Worm (Caenorhabditis elegans): ENCODE measurements around the gene ima-1.

The ima-1 gene

ce11 chrV:11239187-11239725 is at the start of gene ima-1, which contains the start of gene dvc-1:
Gene ima-1 (plus strand): TSS chrV:11239675.
Gene dvc-1 (minus strand): TSS chrV:11239331.
- no peak for TF ChIP-seq lin-15B (tag; optimal IDR thresholded peaks at IDR 0.05)
- no peak for TF ChIP-seq efl-3 (GFP tag; optimal IDR thresholded peaks at IDR 0.05)
- no peak for TF ChIP-seq aha-1 (tag; optimal IDR thresholded peaks at IDR 0.05)
- no peak for TF ChIP-seq ceh-8 (GFP tag; optimal IDR thresholded peaks at IDR 0.05)
- peak; percentile 53; the same call in 1 of the 2 replicates for TF ChIP-seq ceh-88 (GFP tag; IDR thresholded peaks at IDR 0.05)
- peak; percentile 71 for TF ChIP-seq swsn-7 (tag; optimal IDR thresholded peaks at IDR 0.05)
- peak; percentile 25 for TF ChIP-seq hpl-2 (GFP tag; optimal IDR thresholded peaks at IDR 0.05)
- TF ChIP-seq hlh-4 (tag; optimal IDR thresholded peaks at IDR 0.05), result no peak
- no peak for TF ChIP-seq ama-1 (optimal IDR thresholded peaks at IDR 0.05)
- no peak for TF ChIP-seq unc-62 (GFP tag; optimal IDR thresholded peaks at IDR 0.05)
- TF ChIP-seq dpl-1 (GFP tag; optimal IDR thresholded peaks at IDR 0.05), result peak; percentile 36 to 68 (median 62)
- TF ChIP-seq vab-15 (tag; optimal IDR thresholded peaks at IDR 0.05), result no peak
- TF ChIP-seq tlp-1 (tag; optimal IDR thresholded peaks at IDR 0.05), result no peak
- TF ChIP-seq grh-1 (GFP tag; IDR thresholded peaks at IDR 0.05), result peak; percentile 51; the same call in 1 of the 2 replicates
- peak; percentile 60 to 65 for TF ChIP-seq lin-35 (GFP tag; optimal IDR thresholded peaks at IDR 0.05)
- TF ChIP-seq pax-3 (tag; optimal IDR thresholded peaks at IDR 0.05), result peak; percentile 7
- TF ChIP-seq fkh-8 (tag; optimal IDR thresholded peaks at IDR 0.05), result no peak
- TF ChIP-seq aly-2 (tag; optimal IDR thresholded peaks at IDR 0.05), result no peak
- peak; percentile 73 for TF ChIP-seq nhr-19 (GFP tag; conservative IDR thresholded peaks at IDR 0.05)
- no peak for TF ChIP-seq unc-30 (tag; optimal IDR thresholded peaks at IDR 0.05)
- TF ChIP-seq sox-4 (tag; optimal IDR thresholded peaks at IDR 0.05), result no peak
- no peak for TF ChIP-seq mef-2 (tag; optimal IDR thresholded peaks at IDR 0.05)
- peak; percentile 71 for TF ChIP-seq nhr-20 (tag; optimal IDR thresholded peaks at IDR 0.05)
- TF ChIP-seq lir-3 (tag; optimal IDR thresholded peaks at IDR 0.05; ENCODE audit: poor library complexity), result peak; percentile 50
- TF ChIP-seq Y116A8C.19 (tag; optimal IDR thresholded peaks at IDR 0.05; ENCODE audit: borderline replicate concordance), result no peak
- TF ChIP-seq ces-1 (GFP tag; optimal IDR thresholded peaks at IDR 0.05), result no peak
- TF ChIP-seq skn-1 (tag; optimal IDR thresholded peaks at IDR 0.05), result peak; percentile 53
- peak; percentile 24 for TF ChIP-seq nhr-77 (tag; optimal IDR thresholded peaks at IDR 0.05)
- TF ChIP-seq nhr-90 (tag; optimal IDR thresholded peaks at IDR 0.05; ENCODE audit: poor library complexity), result peak; percentile 74
- peak; percentile 58 for TF ChIP-seq dsc-1 (tag; optimal IDR thresholded peaks at IDR 0.05)
- peak; percentile 41 for TF ChIP-seq elt-2 (tag; optimal IDR thresholded peaks at IDR 0.05)
- TF ChIP-seq tbx-2 (tag; optimal IDR thresholded peaks at IDR 0.05), result peak; percentile 51
- TF ChIP-seq sup-37 (GFP tag; optimal IDR thresholded peaks at IDR 0.05), result no peak
- peak; percentile 13 for TF ChIP-seq fkh-10 (GFP tag; optimal IDR thresholded peaks at IDR 0.05)
- peak; percentile 63 to 70 for TF ChIP-seq lsy-2 (tag; optimal IDR thresholded peaks at IDR 0.05)
- peak; percentile 24 for TF ChIP-seq nhr-76 (tag; optimal IDR thresholded peaks at IDR 0.05)
- TF ChIP-seq mep-1 (tag; optimal IDR thresholded peaks at IDR 0.05), result no peak
- peak; percentile 75 to 93 (median 86) for TF ChIP-seq ceh-82 (tag; optimal IDR thresholded peaks at IDR 0.05)
- peak; percentile 64 for TF ChIP-seq lin-14 (GFP tag; optimal IDR thresholded peaks at IDR 0.05)
- no peak for TF ChIP-seq unc-86 (tag; optimal IDR thresholded peaks at IDR 0.05)
- TF ChIP-seq lin-39 (tag; optimal IDR thresholded peaks at IDR 0.05), result peak; percentile 42
- TF ChIP-seq nhr-11 (tag; optimal IDR thresholded peaks at IDR 0.05), result no peak
- TF ChIP-seq nhr-47 (tag; optimal IDR thresholded peaks at IDR 0.05), result peak; percentile 72
- TF ChIP-seq snpc-4 (tag; optimal IDR thresholded peaks at IDR 0.05), result peak; percentile 42
- TF ChIP-seq mab-9 (GFP tag; IDR thresholded peaks at IDR 0.05), result no peak
- TF ChIP-seq ztf-11 (tag; optimal IDR thresholded peaks at IDR 0.05), result peak in 1 of 2 experiments; percentile 13
- TF ChIP-seq snu-23 (GFP tag; optimal IDR thresholded peaks at IDR 0.05), result peak; percentile 79
- no peak for TF ChIP-seq egl-13 (tag; optimal IDR thresholded peaks at IDR 0.05)
- no peak for TF ChIP-seq pqm-1 (tag; optimal IDR thresholded peaks at IDR 0.05)
- no peak for TF ChIP-seq zip-4 (GFP tag; optimal IDR thresholded peaks at IDR 0.05)
- TF ChIP-seq hlh-17 (GFP tag; optimal IDR thresholded peaks at IDR 0.05; ENCODE audit: borderline replicate concordance), result no peak
- TF ChIP-seq egl-27 (tag; optimal IDR thresholded peaks at IDR 0.05), result no peak

Measured in whole organism, L1 larva.